Worm (Caenorhabditis elegans): Measurements from ENCODE around the gene C23F12.4.
A peak's percentile ranks its signal among the peaks of the same experiment; 100 is the strongest.

C23F12.4 gene

ce11 chrX:9372987-9373386 is 14.2 kb upstream of the C23F12.4 start (continued):
- no peak for TF ChIP-seq alr-1 (tag; optimal IDR thresholded peaks at IDR 0.05; ENCODE audit: borderline replicate concordance)
- no peak for TF ChIP-seq fkh-10 (GFP tag; optimal IDR thresholded peaks at IDR 0.05)
- peak; percentile 12 to 44 (median 19) for TF ChIP-seq ceh-82 (tag; optimal IDR thresholded peaks at IDR 0.05)
- peak; percentile 19 for TF ChIP-seq nhr-77 (tag; optimal IDR thresholded peaks at IDR 0.05)
- TF ChIP-seq dsc-1 (tag; optimal IDR thresholded peaks at IDR 0.05), result peak; percentile 48
- TF ChIP-seq tbx-2 (tag; optimal IDR thresholded peaks at IDR 0.05), result peak; percentile 37
- no peak for TF ChIP-seq sup-37 (GFP tag; optimal IDR thresholded peaks at IDR 0.05)
- peak; percentile 52 for TF ChIP-seq lin-14 (GFP tag; optimal IDR thresholded peaks at IDR 0.05)

- TF ChIP-seq jun-1 (tag; optimal IDR thresholded peaks at IDR 0.05) (no peak), fkh-10 (GFP tag; optimal IDR thresholded peaks at IDR 0.05) (peak; percentile 38), egl-27 (tag; optimal IDR thresholded peaks at IDR 0.05) (no peak), sptf-1 (tag; optimal IDR thresholded peaks at IDR 0.05) (no peak), ces-1 (GFP tag; optimal IDR thresholded peaks at IDR 0.05) (peak; percentile 42), C34B4.2 (tag; optimal IDR thresholded peaks at IDR 0.05) (no peak), lin-14 (GFP tag; optimal IDR thresholded peaks at IDR 0.05) (peak; percentile 29), swsn-7 (tag; optimal IDR thresholded peaks at IDR 0.05) (no peak), lir-3 (tag; optimal IDR thresholded peaks at IDR 0.05; ENCODE audit: poor library complexity) (no peak), ceh-82 (tag; optimal IDR thresholded peaks at IDR 0.05) (no peak), unc-86 (tag; optimal IDR thresholded peaks at IDR 0.05) (no peak), mep-1 (tag; optimal IDR thresholded peaks at IDR 0.05) (no peak), lin-35 (GFP tag; optimal IDR thresholded peaks at IDR 0.05) (no peak), nhr-90 (tag; optimal IDR thresholded peaks at IDR 0.05; ENCODE audit: poor library complexity) (no peak)
Measured at ce11 chrX:9373729-9374128, 13.4 kb upstream of the C23F12.4 start.

ce11 chrX:9388686-9389085 is 1.5 kb downstream of the C23F12.4 start:
- TF ChIP-seq lsy-2 (tag; optimal IDR thresholded peaks at IDR 0.05) (no peak), fos-1 (tag; optimal IDR thresholded peaks at IDR 0.05) (no peak), hpl-2 (GFP tag; optimal IDR thresholded peaks at IDR 0.05) (no peak), ztf-4 (tag; optimal IDR thresholded peaks at IDR 0.05) (no peak), zip-4 (GFP tag; optimal IDR thresholded peaks at IDR 0.05) (no peak), grh-1 (GFP tag; IDR thresholded peaks at IDR 0.05) (no peak), nhr-76 (tag; optimal IDR thresholded peaks at IDR 0.05) (no peak), unc-98 (GFP tag; IDR thresholded peaks at IDR 0.05) (no peak), ceh-82 (tag; optimal IDR thresholded peaks at IDR 0.05) (no peak), irx-1 (tag; optimal IDR thresholded peaks at IDR 0.05) (no peak), rnt-1 (tag; optimal IDR thresholded peaks at IDR 0.05) (no peak), nhr-11 (tag; optimal IDR thresholded peaks at IDR 0.05) (no peak), aly-2 (tag; optimal IDR thresholded peaks at IDR 0.05) (no peak), ceh-90 (tag; optimal IDR thresholded peaks at IDR 0.05) (no peak)

- TF ChIP-seq hlh-17 (GFP tag; optimal IDR thresholded peaks at IDR 0.05; ENCODE audit: borderline replicate concordance) (no peak), nhr-237 (tag; optimal IDR thresholded peaks at IDR 0.05) (no peak), ztf-4 (tag; optimal IDR thresholded peaks at IDR 0.05) (no peak)
Measured at ce11 chrX:9391345-9391744, 4.2 kb downstream of the C23F12.4 start, which contains the start of gene C23F12.3. Gene C23F12.3 (plus strand): TSS chrX:9391645.

- TF ChIP-seq nhr-85 (tag), result peak; percentile 36
- no peak for TF ChIP-seq nhr-76 (tag; optimal IDR thresholded peaks at IDR 0.05)
- TF ChIP-seq ceh-63 (GFP tag; optimal IDR thresholded peaks at IDR 0.05), result no peak
Measured at ce11 chrX:9393750-9394149, 6.6 kb downstream of the C23F12.4 start, which contains the start of gene C23F12.9. Gene C23F12.9 (plus strand): TSS chrX:9394050.

All from whole organism, L1 larva.